Fruit fly (Drosophila melanogaster) whole organism, wandering third instar larva: ENCODE data around the gene Lgr1.

Source experiments
- Abd-B ChIP-seq: fragments of >200 bp; optimal IDR thresholded peaks from 2 replicates; lab custom pipeline; 2017; ENCODE audit warnings: missing biosample characterization, missing genetic modification characterization
- br ChIP-seq: fragments of 200-800 bp; sonication (Bioruptor generic); optimal IDR thresholded peaks from 2 replicates; lab custom pipeline; 2016; ENCODE audit warnings: missing biosample characterization, missing genetic modification characterization
- dl ChIP-seq, 2 experiments: fragments of 175-275, 200-275 bp in 1 of 2; fragments of 200-275 bp in 1 of 2; sonication (Bioruptor generic); optimal IDR thresholded peaks; lab custom pipeline; 2018; ENCODE audit warnings: mild to moderate bottlenecking in 2 of 2, missing biosample characterization in 2 of 2, missing genetic modification characterization in 2 of 2, moderate library complexity in 2 of 2; ENCODE audit not compliant: partially characterized antibody in 2 of 2, insufficient read depth in 1 of 2

- TF ChIP-seq Abd-B (GFP tag; lab: Kevin White, UChicago) (no peak), dl (GFP tag; optimal IDR thresholded peaks at IDR 0.05; lab: Kevin White, UChicago; ENCODE audit: insufficient read depth in 1 of 2, partially characterized antibody in 2 of 2) (no peak), br (GFP tag; lab: Kevin White, UChicago) (no peak)
These were observed 36.7 kb downstream of the Lgr1 start for dm6 chr3R:17762261-17762660.
